Worm (Caenorhabditis elegans): ENCODE data around the gene F32D1.11.

The F32D1.11 gene

ce11 chrV:4375807-4376564, 9.6 kb upstream of the F32D1.11 start, which contains the start of gene F32D1.7:
F32D1.7 (minus strand) TSS chrV:4376173.
- TF ChIP-seq lin-26 (GFP tag; IDR thresholded peaks at IDR 0.05) (no peak), repo-1 (tag; optimal IDR thresholded peaks at IDR 0.05) (no peak), fkh-3 (tag; optimal IDR thresholded peaks at IDR 0.05) (no peak), tlf-1 (GFP tag; optimal IDR thresholded peaks at IDR 0.05) (no peak), efl-1 (GFP tag; optimal IDR thresholded peaks at IDR 0.05) (peak; percentile 95), K11D2.4 (GFP tag; IDR thresholded peaks at IDR 0.05) (no peak), F33H1.4 (GFP tag; IDR thresholded peaks at IDR 0.05) (peak; percentile 78), unc-130 (GFP tag; optimal IDR thresholded peaks at IDR 0.05) (peak; percentile 38), gei-17 (GFP tag; optimal IDR thresholded peaks at IDR 0.05) (no peak), F57C9.4 (tag; optimal IDR thresholded peaks at IDR 0.05) (no peak), ekl-4 (GFP tag; IDR thresholded peaks at IDR 0.05) (no peak), egl-18 (GFP tag; IDR thresholded peaks at IDR 0.05) (no peak), ceh-27 (GFP tag; optimal IDR thresholded peaks at IDR 0.05) (no peak), snpc-1.3 (tag; optimal IDR thresholded peaks at IDR 0.05; ENCODE audit: insufficient read depth) (peak; percentile 36), somi-1 (GFP tag; optimal IDR thresholded peaks at IDR 0.05) (no peak), dox-1 (GFP tag; IDR thresholded peaks at IDR 0.05) (peak; percentile 61), zim-3 (tag; optimal IDR thresholded peaks at IDR 0.05) (no peak), attf-6 (GFP tag; IDR thresholded peaks at IDR 0.05) (no peak), madf-8 (GFP tag; conservative IDR thresholded peaks at IDR 0.05) (peak; percentile 98), ZK185.1 (tag; optimal IDR thresholded peaks at IDR 0.05; ENCODE audit: poor library complexity, severe bottlenecking) (no peak), F52B5.7 (tag; optimal IDR thresholded peaks at IDR 0.05) (no peak), F37B4.10 (GFP tag; IDR thresholded peaks at IDR 0.05) (no peak), tbx-9 (tag; optimal IDR thresholded peaks at IDR 0.05; ENCODE audit: borderline replicate concordance) (no peak), ztf-3 (GFP tag; optimal IDR thresholded peaks at IDR 0.05) (no peak), pbrm-1 (GFP tag; IDR thresholded peaks at IDR 0.05) (no peak), hmg-20 (GFP tag; IDR thresholded peaks at IDR 0.05) (no peak), nfya-1 (tag; optimal IDR thresholded peaks at IDR 0.05; ENCODE audit: borderline replicate concordance, insufficient read depth) (no peak), hlh-12 (tag; optimal IDR thresholded peaks at IDR 0.05) (no peak), hlh-26 (GFP tag; conservative IDR thresholded peaks at IDR 0.05) (no peak), ztf-6 (GFP tag; IDR thresholded peaks at IDR 0.05) (no peak), hrde-1 (tag; optimal IDR thresholded peaks at IDR 0.05; ENCODE audit: borderline replicate concordance) (no peak), dpl-1 (GFP tag; optimal IDR thresholded peaks at IDR 0.05) (peak; percentile 90), B0019.2 (GFP tag; conservative IDR thresholded peaks at IDR 0.05) (no peak), mes-4 (tag; optimal IDR thresholded peaks at IDR 0.05) (no peak), atf-7 (tag; optimal IDR thresholded peaks at IDR 0.05) (no peak), tbp1 (GFP tag; optimal IDR thresholded peaks at IDR 0.05) (no peak), lin-35 (GFP tag; optimal IDR thresholded peaks at IDR 0.05) (peak in 1 of 3 experiments; percentile 12), nhr-179 (tag; optimal IDR thresholded peaks at IDR 0.05) (no peak), madf-3 (GFP tag; IDR thresholded peaks at IDR 0.05) (no peak), ztf-26 (tag; optimal IDR thresholded peaks at IDR 0.05) (no peak), Y79H2A.3 (GFP tag; conservative IDR thresholded peaks at IDR 0.05) (no peak), egl-44 (GFP tag; IDR thresholded peaks at IDR 0.05) (no peak), nfyb-1 (GFP tag; IDR thresholded peaks at IDR 0.05) (no peak), ztf-18 (tag; optimal IDR thresholded peaks at IDR 0.05) (no peak), D2030.7 (GFP tag; IDR thresholded peaks at IDR 0.05) (peak; percentile 87), Y95B8A.8 (GFP tag; IDR thresholded peaks at IDR 0.05) (0 out of 2 replicates have a peak, but pooled peaks have one; percentile 49), ceh-91 (GFP tag; IDR thresholded peaks at IDR 0.05) (peak; percentile 91), ztf-22 (GFP tag; optimal IDR thresholded peaks at IDR 0.05) (no peak)
